Fruit fly (Drosophila melanogaster) whole organism, embryonic: Measurements from ENCODE around the gene CG4594.
A peak's percentile ranks its signal among the peaks of the same experiment; 100 is the strongest.

Experiments
- Adf1 ChIP-seq: fragments of 200-800 bp; sonication (Bioruptor generic); IDR thresholded peaks from 2 replicates; pipeline ENCODE4 v1.3.6; 2022; ENCODE audit warnings: missing biosample characterization, missing genetic modification characterization
- Awh ChIP-seq: fragments of 200-800 bp; sonication (Bioruptor generic); IDR thresholded peaks from 2 replicates; pipeline ENCODE4, ENCODE4 v1.3.6; 2022; ENCODE audit warnings: missing biosample characterization, missing genetic modification characterization
- CG10267 ChIP-seq: fragments of 200-800 bp; sonication (Bioruptor generic); optimal IDR thresholded peaks from 2 replicates; lab custom pipeline; 2018; ENCODE audit warnings: missing biosample characterization, mild to moderate bottlenecking, missing genetic modification characterization, moderate library complexity
- CG11696 ChIP-seq: fragments of 200-800 bp; sonication (Bioruptor generic); IDR thresholded peaks from 2 replicates; pipeline ENCODE4 v1.3.6; 2022; ENCODE audit warnings: missing biosample characterization, missing genetic modification characterization
- CG12155 ChIP-seq: fragments of 200-800 bp; sonication (Bioruptor generic); optimal IDR thresholded peaks from 3 replicates; lab custom pipeline; 2016; ENCODE audit warnings: missing biosample characterization, missing genetic modification characterization
- CG12659 ChIP-seq: fragments of 200-800 bp; sonication (Bioruptor generic); optimal IDR thresholded peaks from 3 replicates; lab custom pipeline; 2017; ENCODE audit warnings: mild to moderate bottlenecking, missing biosample characterization, missing genetic modification reagents, missing genetic modification characterization
- CG12744 ChIP-seq: fragments of 200-800 bp; sonication (Bioruptor generic); optimal IDR thresholded peaks from 2 replicates; lab custom pipeline; 2016; ENCODE audit warnings: missing biosample characterization, missing genetic modification characterization
- CG13287 ChIP-seq: fragments of 200-800 bp; sonication (Bioruptor generic); IDR thresholded peaks from 2 replicates; pipeline ENCODE4 v1.3.6; 2022; ENCODE audit warnings: missing biosample characterization, missing genetic modification characterization; ENCODE audit not compliant: partially characterized antibody
- CG14050 ChIP-seq: fragments of 200-800 bp; sonication (Bioruptor generic); IDR thresholded peaks from 3 replicates; pipeline ENCODE4 v1.3.6; 2022; ENCODE audit warnings: missing biosample characterization, missing genetic modification characterization
- CG15011 ChIP-seq: fragments of 200-800 bp; sonication (Bioruptor generic); optimal IDR thresholded peaks from 3 replicates; lab custom pipeline; 2018; ENCODE audit warnings: missing biosample characterization, mild to moderate bottlenecking, missing genetic modification characterization
- CG15479 ChIP-seq: fragments of 200-800 bp; sonication (Bioruptor generic); optimal IDR thresholded peaks from 3 replicates; lab custom pipeline; 2019; ENCODE audit warnings: missing biosample characterization, mild to moderate bottlenecking, missing genetic modification characterization, moderate library complexity
- CG16815 ChIP-seq: fragments of 200-800 bp; sonication (Bioruptor generic); optimal IDR thresholded peaks from 3 replicates; lab custom pipeline; 2017; ENCODE audit warnings: missing biosample characterization, mild to moderate bottlenecking, missing genetic modification characterization
- CG18476 ChIP-seq: fragments of 200-800 bp; sonication (Bioruptor generic); optimal IDR thresholded peaks from 2 replicates; lab custom pipeline; 2016; ENCODE audit warnings: missing biosample characterization, mild to moderate bottlenecking, missing genetic modification characterization
- CG2120 ChIP-seq: fragments of 200-800 bp; sonication (Bioruptor generic); optimal IDR thresholded peaks from 3 replicates; lab custom pipeline; 2016; ENCODE audit warnings: missing biosample characterization, missing genetic modification characterization
- CG31441 ChIP-seq: fragments of 200-800 bp; sonication (Bioruptor generic); IDR thresholded peaks from 2 replicates; pipeline ENCODE4 v1.3.6; 2022; ENCODE audit warnings: missing biosample characterization, missing genetic modification characterization
- CG3281 ChIP-seq: fragments of 200-800 bp; sonication (Bioruptor generic); optimal IDR thresholded peaks from 3 replicates; lab custom pipeline; 2017; ENCODE audit warnings: missing biosample characterization, mild to moderate bottlenecking, missing genetic modification characterization
- CG3407 ChIP-seq: fragments of 200-800 bp; sonication (Bioruptor generic); optimal IDR thresholded peaks from 2 replicates; lab custom pipeline; 2018; ENCODE audit warnings: missing biosample characterization, mild to moderate bottlenecking, missing genetic modification characterization
- CG4282 ChIP-seq: fragments of 200-800 bp; sonication (Bioruptor generic); optimal IDR thresholded peaks from 2 replicates; lab custom pipeline; 2016; ENCODE audit warnings: missing biosample characterization, missing genetic modification characterization
- CG4424 ChIP-seq: fragments of 200-800 bp; sonication (Bioruptor generic); optimal IDR thresholded peaks from 3 replicates; lab custom pipeline; 2016; ENCODE audit warnings: missing biosample characterization, missing genetic modification characterization
- CG7786 ChIP-seq: fragments of 200-800 bp; sonication (Bioruptor generic); optimal IDR thresholded peaks from 2 replicates; lab custom pipeline; 2016; ENCODE audit warnings: missing biosample characterization, missing genetic modification characterization
- CG8388 ChIP-seq: fragments of 200-800 bp; sonication (Bioruptor generic); optimal IDR thresholded peaks from 2 replicates; lab custom pipeline; 2019; ENCODE audit warnings: missing biosample characterization, mild to moderate bottlenecking, missing genetic modification characterization, moderate library complexity
- Dad ChIP-seq: fragments of 200-800 bp; sonication (Bioruptor generic); optimal IDR thresholded peaks from 3 replicates; lab custom pipeline; 2016; ENCODE audit warnings: missing biosample characterization, missing genetic modification characterization
- Dll ChIP-seq: fragments of 200-800 bp; sonication (Bioruptor generic); IDR thresholded peaks from 4 replicates; pipeline ENCODE4 v1.3.6; 2022; ENCODE audit warnings: missing biosample characterization, missing genetic modification characterization; ENCODE audit not compliant: partially characterized antibody
- E2f1 ChIP-seq: fragments of 200-800 bp; sonication (Bioruptor generic); IDR thresholded peaks from 2 replicates; pipeline ENCODE4 v1.3.6; 2022; ENCODE audit warnings: missing biosample characterization, missing genetic modification characterization
- E2f2 ChIP-seq: fragments of 200-800 bp; sonication (Bioruptor generic); IDR thresholded peaks from 2 replicates; pipeline ENCODE4 v1.3.6; 2022; ENCODE audit warnings: missing biosample characterization, missing genetic modification characterization
- Hand ChIP-seq: fragments of 200-800 bp; sonication (Bioruptor generic); optimal IDR thresholded peaks from 2 replicates; lab custom pipeline; 2017; ENCODE audit warnings: mild to moderate bottlenecking, missing biosample characterization, missing genetic modification reagents, missing genetic modification characterization
- Hmr ChIP-seq: fragments of 200-800 bp; sonication (Bioruptor generic); optimal IDR thresholded peaks from 3 replicates; lab custom pipeline; 2017; ENCODE audit warnings: mild to moderate bottlenecking, missing biosample characterization, missing genetic modification reagents, missing genetic modification characterization
- Hsf ChIP-seq: fragments of 200-800 bp; sonication (Bioruptor generic); optimal IDR thresholded peaks from 3 replicates; lab custom pipeline; 2016; ENCODE audit warnings: missing biosample characterization, missing genetic modification characterization
- MESR4 ChIP-seq: fragments of 200-800 bp; sonication (Bioruptor generic); optimal IDR thresholded peaks from 2 replicates; lab custom pipeline; 2018; ENCODE audit warnings: missing biosample characterization, mild to moderate bottlenecking, missing genetic modification characterization, moderate library complexity
- Mad ChIP-seq: fragments of 200-800 bp; sonication (Bioruptor generic); optimal IDR thresholded peaks from 2 replicates; lab custom pipeline; 2016; ENCODE audit warnings: missing biosample characterization, missing genetic modification characterization
- NfI ChIP-seq: fragments of 200-800 bp; sonication (Bioruptor generic); optimal IDR thresholded peaks from 3 replicates; lab custom pipeline; 2018; ENCODE audit warnings: missing biosample characterization, mild to moderate bottlenecking, missing genetic modification characterization, moderate library complexity
- Pdp1 ChIP-seq, 2 experiments: fragments of 200-800 bp; sonication (Bioruptor generic); optimal IDR thresholded peaks; 3 replicates each; lab custom pipeline; 2016; ENCODE audit warnings: missing biosample characterization in 2 of 2, missing genetic modification characterization in 2 of 2, mild to moderate bottlenecking in 1 of 2, moderate library complexity in 1 of 2
- Spps ChIP-seq: fragments of 200-800 bp; sonication (Bioruptor generic); optimal IDR thresholded peaks from 2 replicates; lab custom pipeline; 2018; ENCODE audit warnings: missing biosample characterization, mild to moderate bottlenecking, missing genetic modification characterization
- az2 ChIP-seq: fragments of 200-800 bp; sonication (Bioruptor generic); optimal IDR thresholded peaks from 3 replicates; lab custom pipeline; 2016; ENCODE audit warnings: missing biosample characterization, missing genetic modification characterization
- bbx ChIP-seq: fragments of 200-800 bp; sonication (Bioruptor generic); IDR thresholded peaks from 2 replicates; pipeline ENCODE4 v1.3.6; 2022; ENCODE audit warnings: missing biosample characterization, missing genetic modification characterization; ENCODE audit not compliant: partially characterized antibody
- cad ChIP-seq: fragments of >200 bp; optimal IDR thresholded peaks from 2 replicates; lab custom pipeline; 2017; ENCODE audit warnings: missing biosample characterization, missing genetic modification characterization
- dm ChIP-seq: fragments of 200-800 bp; sonication (Bioruptor generic); optimal IDR thresholded peaks from 3 replicates; lab custom pipeline; 2016; ENCODE audit warnings: missing biosample characterization, missing genetic modification characterization
- fd3F ChIP-seq: fragments of 200-800 bp; sonication (Bioruptor generic); optimal IDR thresholded peaks from 2 replicates; lab custom pipeline; 2018; ENCODE audit warnings: missing biosample characterization, mild to moderate bottlenecking, missing genetic modification characterization, moderate library complexity
- fru ChIP-seq: fragments of >200 bp; optimal IDR thresholded peaks from 2 replicates; lab custom pipeline; 2017
- grau ChIP-seq: fragments of 200-800 bp; optimal IDR thresholded peaks from 3 replicates; lab custom pipeline; 2019; ENCODE audit warnings: missing biosample characterization, mild to moderate bottlenecking, missing genetic modification characterization, moderate library complexity
- gsb-n ChIP-seq: fragments of 200-800 bp; sonication (Bioruptor generic); optimal IDR thresholded peaks from 3 replicates; lab custom pipeline; 2018; ENCODE audit warnings: missing biosample characterization, mild to moderate bottlenecking, missing genetic modification characterization
- inv ChIP-seq: fragments of 200-800 bp; sonication (Bioruptor generic); IDR thresholded peaks from 2 replicates; pipeline ENCODE4 v1.3.6; 2022; ENCODE audit warnings: missing biosample characterization, missing genetic modification characterization; ENCODE audit not compliant: partially characterized antibody
- org-1 ChIP-seq: fragments of 200-800 bp; sonication (Bioruptor generic); optimal IDR thresholded peaks from 2 replicates; lab custom pipeline; 2017; ENCODE audit warnings: missing biosample characterization, missing genetic modification characterization
- pfk ChIP-seq: fragments of 200-800 bp; sonication (Bioruptor generic); optimal IDR thresholded peaks from 2 replicates; lab custom pipeline; 2018; ENCODE audit warnings: missing biosample characterization, mild to moderate bottlenecking, missing genetic modification characterization, moderate library complexity
- slbo ChIP-seq: fragments of 200-800 bp; sonication (Bioruptor generic); IDR thresholded peaks from 2 replicates; pipeline ENCODE4 v1.3.6; 2022; ENCODE audit warnings: missing biosample characterization, missing genetic modification characterization
- sr ChIP-seq: fragments of 200-800 bp; sonication (Bioruptor generic); IDR thresholded peaks from 3 replicates; pipeline ENCODE4 v1.3.6; 2022; ENCODE audit warnings: missing biosample characterization, missing genetic modification characterization
- stwl ChIP-seq: fragments of 200-800 bp; sonication (Bioruptor generic); optimal IDR thresholded peaks from 3 replicates; lab custom pipeline; 2018; ENCODE audit warnings: missing biosample characterization, mild to moderate bottlenecking, missing genetic modification characterization, moderate library complexity
- twi ChIP-seq: fragments of 200-800 bp; optimal IDR thresholded peaks from 2 replicates; lab custom pipeline; 2019; ENCODE audit warnings: missing biosample characterization, mild to moderate bottlenecking, missing genetic modification characterization, moderate library complexity
- tx ChIP-seq: fragments of 200-800 bp; sonication (Bioruptor generic); optimal IDR thresholded peaks from 2 replicates; lab custom pipeline; 2016; ENCODE audit warnings: missing biosample characterization, missing genetic modification characterization
- zen ChIP-seq: fragments of 200-800 bp; sonication (Bioruptor generic); optimal IDR thresholded peaks from 3 replicates; lab custom pipeline; 2018; ENCODE audit warnings: missing biosample characterization, mild to moderate bottlenecking, missing genetic modification characterization, moderate library complexity
- zf30C ChIP-seq: fragments of 200-800 bp; sonication (Bioruptor generic); optimal IDR thresholded peaks from 3 replicates; lab custom pipeline; 2018; ENCODE audit warnings: missing biosample characterization, mild to moderate bottlenecking, missing genetic modification characterization

CG4594 gene

dm6 chr2L:9894871-9895364 lies 25.0 kb upstream of the CG4594 start, which contains the start of gene Bka (continued):
- peak; percentile 17 for TF ChIP-seq Hsf (GFP tag; lab: Kevin White, UChicago)
- no peak for TF ChIP-seq CG14050
- TF ChIP-seq gsb-n (tag; lab: Kevin White, UChicago), result peak; percentile 66
- TF ChIP-seq az2 (GFP tag; lab: Kevin White, UChicago), result peak; percentile 7
- no peak for TF ChIP-seq CG12744 (GFP tag; lab: Kevin White, UChicago)
- peak; percentile 20 for TF ChIP-seq CG15479
- TF ChIP-seq CG18476 (GFP tag; lab: Kevin White, UChicago), result peak; percentile 20
- TF ChIP-seq inv (GFP tag; lab: Robert Waterston, UW), result peak; percentile 97
- TF ChIP-seq fru (lab: Kevin White, UChicago), result no peak
- TF ChIP-seq Spps, result peak; percentile 34
- peak; percentile 82 for TF ChIP-seq CG10267 (tag; lab: Kevin White, UChicago)
- TF ChIP-seq Pdp1 (GFP tag; optimal IDR thresholded peaks at IDR 0.05; lab: Kevin White, UChicago), result peak in 1 of 2 experiments; percentile 81
- peak; percentile 91 for TF ChIP-seq dm
- peak; percentile 21 for TF ChIP-seq zen
- TF ChIP-seq CG4282 (GFP tag; lab: Kevin White, UChicago), result no peak
- TF ChIP-seq tx (GFP tag; lab: Kevin White, UChicago), result no peak
- peak; percentile 8 for TF ChIP-seq org-1 (GFP tag; lab: Kevin White, UChicago)
- TF ChIP-seq CG12155, result peak; percentile 49
- TF ChIP-seq cad (GFP tag; lab: Kevin White, UChicago), result no peak
- no peak for TF ChIP-seq E2f1
- TF ChIP-seq Adf1 (GFP tag; lab: Robert Waterston, UW), result peak; percentile 10; the same call in 1 of the 2 replicates
- peak; percentile 68 for TF ChIP-seq NfI (GFP tag; lab: Kevin White, UChicago)
- peak; percentile 77 for TF ChIP-seq Hmr (GFP tag; lab: Kevin White, UChicago)
- TF ChIP-seq CG31441 (GFP tag; lab: Robert Waterston, UW), result peak; percentile 62
- peak; percentile 71 for TF ChIP-seq stwl (tag; lab: Kevin White, UChicago)
- TF ChIP-seq grau (tag; lab: Kevin White, UChicago), result peak; percentile 73
- TF ChIP-seq CG15011 (GFP tag; lab: Kevin White, UChicago), result peak; percentile 65
- peak; percentile 96 for TF ChIP-seq MESR4 (GFP tag; lab: Kevin White, UChicago)
- TF ChIP-seq pfk (GFP tag; lab: Kevin White, UChicago), result peak; percentile 26
- no peak for TF ChIP-seq CG7786 (GFP tag; lab: Kevin White, UChicago)
- no peak for TF ChIP-seq Awh
- no peak for TF ChIP-seq sr (GFP tag; lab: Robert Waterston, UW)
- peak; percentile 89 for TF ChIP-seq CG12659 (GFP tag; lab: Kevin White, UChicago)
- peak; percentile 50 for TF ChIP-seq CG8388
- peak; percentile 21 for TF ChIP-seq fd3F (GFP tag; lab: Kevin White, UChicago)
- 0 out of 2 replicates have a peak, but pooled peaks have one; percentile 28 for TF ChIP-seq slbo
- TF ChIP-seq zf30C (GFP tag; lab: Kevin White, UChicago), result no peak
- TF ChIP-seq CG4424 (GFP tag; lab: Kevin White, UChicago), result peak; percentile 31
- peak; percentile 25 for TF ChIP-seq Dad (GFP tag; lab: Kevin White, UChicago)
- TF ChIP-seq twi (tag; lab: Kevin White, UChicago), result peak; percentile 71
- peak; percentile 99 for TF ChIP-seq CG13287
- TF ChIP-seq CG3407 (GFP tag; lab: Kevin White, UChicago), result peak; percentile 42
- TF ChIP-seq Mad (GFP tag; lab: Kevin White, UChicago), result peak; percentile 15
- TF ChIP-seq CG11696 (GFP tag; lab: Robert Waterston, UW), result no peak
- peak; percentile 100 for TF ChIP-seq Dll (GFP tag; lab: Robert Waterston, UW)
- no peak for TF ChIP-seq CG2120 (GFP tag; lab: Kevin White, UChicago)
- peak; percentile 95 for TF ChIP-seq bbx (GFP tag; lab: Robert Waterston, UW)
- TF ChIP-seq CG3281 (GFP tag; lab: Kevin White, UChicago), result peak; percentile 70
- TF ChIP-seq CG16815 (GFP tag; lab: Kevin White, UChicago), result no peak
- TF ChIP-seq Hand (GFP tag; lab: Kevin White, UChicago), result peak; percentile 56
- TF ChIP-seq E2f2 (GFP tag; lab: Robert Waterston, UW), result peak; percentile 79
